Fruit fly (Drosophila melanogaster) whole organism, prepupa: ENCODE data around the gene CG32298.

Source experiments
- CG10631 ChIP-seq: fragments of 200-800 bp; sonication (Bioruptor generic); optimal IDR thresholded peaks from 2 replicates; lab custom pipeline; 2016; ENCODE audit warnings: missing biosample characterization, missing genetic modification characterization
- CG10669 ChIP-seq: fragments of 200-800 bp; sonication (Bioruptor generic); optimal IDR thresholded peaks from 3 replicates; lab custom pipeline; 2018; ENCODE audit warnings: missing biosample characterization, mild to moderate bottlenecking, missing genetic modification characterization, moderate library complexity
- CG11762 ChIP-seq: fragments of 200-800 bp; sonication (Bioruptor generic); optimal IDR thresholded peaks from 3 replicates; lab custom pipeline; 2016; ENCODE audit warnings: missing biosample characterization, missing genetic modification characterization; ENCODE audit not compliant: insufficient read depth
- CG11902 ChIP-seq: fragments of 200-800 bp; sonication (Bioruptor generic); optimal IDR thresholded peaks from 3 replicates; lab custom pipeline; 2016; ENCODE audit warnings: missing biosample characterization, missing genetic modification characterization
- CG15336 ChIP-seq: fragments of 200-800 bp; sonication (Bioruptor generic); IDR thresholded peaks from 2 replicates; pipeline ENCODE4 v1.3.6; 2022; ENCODE audit warnings: missing biosample characterization, missing genetic modification characterization
- CG1621 ChIP-seq: fragments of 200-800 bp; sonication (Bioruptor generic); optimal IDR thresholded peaks from 3 replicates; lab custom pipeline; 2018; ENCODE audit warnings: missing biosample characterization, mild to moderate bottlenecking, missing genetic modification characterization
- CG16779 ChIP-seq: fragments of 200-800 bp; sonication (Bioruptor generic); optimal IDR thresholded peaks from 3 replicates; lab custom pipeline; 2017; ENCODE audit warnings: missing biosample characterization, mild to moderate bottlenecking, missing genetic modification characterization
- CG3032 ChIP-seq: fragments of 200-800 bp; optimal IDR thresholded peaks from 2 replicates; lab custom pipeline; 2019; ENCODE audit warnings: missing biosample characterization, mild to moderate bottlenecking, missing genetic modification characterization, moderate library complexity
- CG32006 ChIP-seq: fragments of 200-800 bp; sonication (Bioruptor generic); optimal IDR thresholded peaks from 3 replicates; lab custom pipeline; 2017; ENCODE audit warnings: missing biosample characterization, mild to moderate bottlenecking, missing genetic modification characterization
- CG3919 ChIP-seq: fragments of 200-800 bp; sonication (Bioruptor generic); optimal IDR thresholded peaks from 3 replicates; lab custom pipeline; 2016; ENCODE audit warnings: missing biosample characterization, missing genetic modification characterization
- CG4318 ChIP-seq: fragments of 200-800 bp; sonication (Bioruptor generic); optimal IDR thresholded peaks from 3 replicates; lab custom pipeline; 2017; ENCODE audit warnings: missing biosample characterization, mild to moderate bottlenecking, missing genetic modification characterization
- CG6163 ChIP-seq: fragments of 200-800 bp; sonication (Bioruptor generic); IDR thresholded peaks from 3 replicates; pipeline ENCODE4 v1.3.6; 2022; ENCODE audit warnings: missing biosample characterization, missing genetic modification characterization
- CG6276 ChIP-seq: fragments of 200-800 bp; sonication (Bioruptor generic); optimal IDR thresholded peaks from 2 replicates; lab custom pipeline; 2017; ENCODE audit warnings: missing biosample characterization, mild to moderate bottlenecking, missing genetic modification characterization
- CG6792 ChIP-seq: fragments of 200-800 bp; sonication (Bioruptor generic); optimal IDR thresholded peaks from 3 replicates; lab custom pipeline; 2016; ENCODE audit warnings: missing biosample characterization, missing genetic modification characterization
- CG6808 ChIP-seq: fragments of 200-800 bp; sonication (Bioruptor generic); optimal IDR thresholded peaks from 3 replicates; lab custom pipeline; 2017; ENCODE audit warnings: missing biosample characterization, missing genetic modification characterization, mild to moderate bottlenecking, moderate library complexity, missing genetic modification reagents
- CG6854 ChIP-seq: fragments of 200-800 bp; sonication (Bioruptor generic); optimal IDR thresholded peaks from 2 replicates; lab custom pipeline; 2017; ENCODE audit warnings: missing biosample characterization, mild to moderate bottlenecking, missing genetic modification characterization
- CG7368 ChIP-seq: fragments of 200-800 bp; sonication (Bioruptor generic); optimal IDR thresholded peaks from 3 replicates; lab custom pipeline; 2016; ENCODE audit warnings: missing biosample characterization, missing genetic modification characterization
- CG8119 ChIP-seq: fragments of 200-800 bp; sonication (Bioruptor generic); IDR thresholded peaks from 3 replicates; pipeline ENCODE4 v1.3.6; 2022; ENCODE audit warnings: missing biosample characterization, missing genetic modification characterization
- CG8319 ChIP-seq: fragments of 200-800 bp; sonication (Bioruptor generic); optimal IDR thresholded peaks from 3 replicates; lab custom pipeline; 2016; ENCODE audit warnings: missing biosample characterization, missing genetic modification characterization
- CG8632 ChIP-seq: fragments of 200-800 bp; sonication (Bioruptor generic); optimal IDR thresholded peaks from 3 replicates; lab custom pipeline; 2016; ENCODE audit warnings: missing biosample characterization, missing genetic modification characterization
- CG9139 ChIP-seq: fragments of 200-800 bp; sonication (Bioruptor generic); optimal IDR thresholded peaks from 3 replicates; lab custom pipeline; 2017; ENCODE audit warnings: missing biosample characterization, mild to moderate bottlenecking, missing genetic modification characterization
- Eip75B ChIP-seq: fragments of 200-800 bp; sonication (Bioruptor generic); optimal IDR thresholded peaks from 3 replicates; lab custom pipeline; 2016; ENCODE audit warnings: missing biosample characterization, missing genetic modification characterization
- Eip78C ChIP-seq: fragments of 200-800 bp; sonication (Bioruptor generic); peaks from one replicate; lab custom pipeline; 2016; ENCODE audit warnings: missing biosample characterization, missing genetic modification characterization
- Eip93F ChIP-seq: fragments of 200-800 bp; sonication (Bioruptor generic); optimal IDR thresholded peaks from 2 replicates; lab custom pipeline; 2016; ENCODE audit warnings: missing biosample characterization, mild to moderate bottlenecking, missing genetic modification characterization
- Hr38 ChIP-seq: sonication (Bioruptor generic); optimal IDR thresholded peaks from 2 replicates; lab custom pipeline; 2016; ENCODE audit warnings: missing biosample characterization, missing genetic modification characterization
- Hr39 ChIP-seq: fragments of 200-800 bp; sonication (Bioruptor generic); optimal IDR thresholded peaks from 2 replicates; lab custom pipeline; 2016; ENCODE audit warnings: missing biosample characterization, missing genetic modification characterization
- Hr4 ChIP-seq: fragments of 200-800 bp; sonication (Bioruptor generic); optimal IDR thresholded peaks from 3 replicates; lab custom pipeline; 2016; ENCODE audit warnings: missing biosample characterization, missing genetic modification characterization
- OdsH ChIP-seq: fragments of 200-800 bp; sonication (Bioruptor generic); optimal IDR thresholded peaks from 3 replicates; lab custom pipeline; 2016; ENCODE audit warnings: missing biosample characterization, missing genetic modification characterization
- Sox102F ChIP-seq: fragments of 200-800 bp; sonication (Bioruptor generic); optimal IDR thresholded peaks from 2 replicates; lab custom pipeline; 2016; ENCODE audit warnings: missing biosample characterization, mild to moderate bottlenecking, missing genetic modification characterization
- Sox15 ChIP-seq: fragments of 200-800 bp; sonication (Bioruptor generic); optimal IDR thresholded peaks from 3 replicates; lab custom pipeline; 2016; ENCODE audit warnings: missing biosample characterization, missing genetic modification characterization
- achi ChIP-seq: fragments of 200-800 bp; sonication (Bioruptor generic); optimal IDR thresholded peaks from 3 replicates; lab custom pipeline; 2016; ENCODE audit warnings: missing biosample characterization, missing genetic modification characterization
- acj6 ChIP-seq: fragments of 200-800 bp; sonication (Bioruptor generic); optimal IDR thresholded peaks from 3 replicates; lab custom pipeline; 2016; ENCODE audit warnings: missing biosample characterization, missing genetic modification characterization
- cyc ChIP-seq: fragments of 200-800 bp; sonication (Bioruptor generic); optimal IDR thresholded peaks from 3 replicates; lab custom pipeline; 2016; ENCODE audit warnings: missing biosample characterization, missing genetic modification characterization
- dac ChIP-seq: fragments of 200-800 bp; sonication (Bioruptor generic); optimal IDR thresholded peaks from 2 replicates; lab custom pipeline; 2017; ENCODE audit warnings: missing biosample characterization, mild to moderate bottlenecking, missing genetic modification characterization
- dsx ChIP-seq: fragments of 200-800 bp; optimal IDR thresholded peaks from 3 replicates; lab custom pipeline; 2019; ENCODE audit warnings: missing biosample characterization, mild to moderate bottlenecking, missing genetic modification characterization, moderate library complexity; ENCODE audit not compliant: poor library complexity, severe bottlenecking
- eg ChIP-seq: fragments of 200-800 bp; sonication (Bioruptor generic); IDR thresholded peaks from 3 replicates; pipeline ENCODE4 v1.3.6; 2022; ENCODE audit warnings: missing biosample characterization, missing genetic modification characterization
- fd59A ChIP-seq: fragments of 200-800 bp; sonication (Bioruptor generic); optimal IDR thresholded peaks from 2 replicates; lab custom pipeline; 2017; ENCODE audit warnings: missing biosample characterization, mild to moderate bottlenecking, missing genetic modification characterization, missing genetic modification reagents
- fd85E ChIP-seq: fragments of 200-800 bp; sonication (Bioruptor generic); optimal IDR thresholded peaks from 3 replicates; lab custom pipeline; 2016; ENCODE audit warnings: missing biosample characterization, missing genetic modification characterization
- fkh ChIP-seq: fragments of 200-800 bp; sonication (Bioruptor generic); optimal IDR thresholded peaks from 3 replicates; lab custom pipeline; 2017; ENCODE audit warnings: missing biosample characterization, mild to moderate bottlenecking, missing genetic modification characterization, moderate library complexity
- lz ChIP-seq: fragments of 200-800 bp; sonication (Bioruptor generic); optimal IDR thresholded peaks from 3 replicates; lab custom pipeline; 2016; ENCODE audit warnings: missing biosample characterization, missing genetic modification characterization
- net ChIP-seq: fragments of 200-800 bp; sonication (Bioruptor generic); optimal IDR thresholded peaks from 3 replicates; lab custom pipeline; 2016; ENCODE audit warnings: missing biosample characterization, missing genetic modification characterization
- pdm3 ChIP-seq: fragments of 200-800 bp; sonication (Bioruptor generic); optimal IDR thresholded peaks from 3 replicates; lab custom pipeline; 2016; ENCODE audit warnings: missing biosample characterization, missing genetic modification characterization
- salr ChIP-seq, 2 experiments: fragments of 200-800 bp; sonication (Bioruptor generic); optimal IDR thresholded peaks; 3 replicates each; lab custom pipeline; 2016 to 2018; ENCODE audit warnings: missing biosample characterization in 2 of 2, missing genetic modification characterization in 2 of 2, mild to moderate bottlenecking in 1 of 2
- ss ChIP-seq, 2 experiments: fragments of 200-800 bp; sonication (Bioruptor generic); optimal IDR thresholded peaks; 2 replicates in 1 of 2; 3 replicates in 1 of 2; lab custom pipeline; 2017 to 2018; ENCODE audit warnings: mild to moderate bottlenecking in 2 of 2, missing biosample characterization in 2 of 2, missing genetic modification characterization in 2 of 2, moderate library complexity in 1 of 2
- svp ChIP-seq: fragments of 200-800 bp; sonication (Bioruptor generic); peaks from one replicate; lab custom pipeline; 2016; ENCODE audit warnings: missing biosample characterization, missing genetic modification characterization
- topi ChIP-seq: fragments of 200-800 bp; sonication (Bioruptor generic); optimal IDR thresholded peaks from 3 replicates; lab custom pipeline; 2016; ENCODE audit warnings: missing biosample characterization, missing genetic modification characterization
- vri ChIP-seq: fragments of 200-800 bp; sonication (Bioruptor generic); optimal IDR thresholded peaks from 3 replicates; lab custom pipeline; 2016; ENCODE audit warnings: missing biosample characterization, mild to moderate bottlenecking, missing genetic modification characterization

CG32298 gene

dm6 chr3L:2411564-2412080, 20.8 kb upstream of the CG32298 start (continued):
- peak; percentile 15 for TF ChIP-seq CG4318
- peak; percentile 42 for TF ChIP-seq CG3032 (tag; lab: Kevin White, UChicago)
- TF ChIP-seq CG6808 (GFP tag; lab: Kevin White, UChicago), result peak; percentile 25
- TF ChIP-seq lz (GFP tag; lab: Kevin White, UChicago), result peak; percentile 53
- peak; percentile 21 for TF ChIP-seq fd59A (GFP tag; lab: Kevin White, UChicago)
- TF ChIP-seq OdsH, result peak; percentile 58
- no peak for TF ChIP-seq dac (GFP tag; lab: Kevin White, UChicago)
- peak; percentile 9 for TF ChIP-seq CG1621 (tag; lab: Kevin White, UChicago)
- TF ChIP-seq CG9139, result peak; percentile 25
- peak; percentile 28 for TF ChIP-seq vri (GFP tag; lab: Kevin White, UChicago)
- peak; percentile 75 for TF ChIP-seq CG6163 (GFP tag; lab: Robert Waterston, UW)
- no peak for TF ChIP-seq fd85E (GFP tag; lab: Kevin White, UChicago)
- peak; percentile 10 for TF ChIP-seq Eip93F
- peak; percentile 55 for TF ChIP-seq CG11762 (GFP tag; lab: Kevin White, UChicago)
- peak; percentile 65; the same call in 2 of the 3 replicates for TF ChIP-seq CG8119
- peak; percentile 73 for TF ChIP-seq CG3919 (GFP tag; lab: Kevin White, UChicago)
- TF ChIP-seq Sox15, result no peak
- no peak for TF ChIP-seq fkh (GFP tag; lab: Kevin White, UChicago)
- peak; percentile 38 for TF ChIP-seq Hr39 (GFP tag; lab: Kevin White, UChicago)
- peak; percentile 69 for TF ChIP-seq net (GFP tag; lab: Kevin White, UChicago)
- peak; percentile 56 for TF ChIP-seq CG10631 (GFP tag; lab: Kevin White, UChicago)
- peak; percentile 64 for TF ChIP-seq Eip75B (GFP tag; lab: Kevin White, UChicago)
- TF ChIP-seq salr (GFP tag; optimal IDR thresholded peaks at IDR 0.05; lab: Kevin White, UChicago), result peak in 1 of 2 experiments; percentile 56
- TF ChIP-seq CG6276 (GFP tag; lab: Kevin White, UChicago), result peak; percentile 17
- TF ChIP-seq CG11902 (GFP tag; lab: Kevin White, UChicago), result no peak
- TF ChIP-seq ss (GFP tag; optimal IDR thresholded peaks at IDR 0.05; lab: Kevin White, UChicago), result peak; percentile 33 to 49

- TF ChIP-seq CG11902 (GFP tag; lab: Kevin White, UChicago) (peak; percentile 23), dsx (GFP tag; lab: Kevin White, UChicago) (peak; percentile 6), ss (GFP tag; optimal IDR thresholded peaks at IDR 0.05; lab: Kevin White, UChicago) (peak in 1 of 2 experiments; percentile 7), CG3032 (tag; lab: Kevin White, UChicago) (peak; percentile 7), CG3919 (GFP tag; lab: Kevin White, UChicago) (peak; percentile 62), OdsH (peak; percentile 39), CG6163 (GFP tag; lab: Robert Waterston, UW) (peak; percentile 38; the same call in 1 of the 3 replicates), CG4318 (peak; percentile 12), Hr4 (GFP tag; lab: Kevin White, UChicago) (peak; percentile 57), CG6808 (GFP tag; lab: Kevin White, UChicago) (no peak), CG6276 (GFP tag; lab: Kevin White, UChicago) (peak; percentile 45), cyc (GFP tag; lab: Kevin White, UChicago) (peak; percentile 49), Hr39 (GFP tag; lab: Kevin White, UChicago) (no peak), net (GFP tag; lab: Kevin White, UChicago) (no peak), CG6792 (peak; percentile 5), topi (peak; percentile 69), eg (peak; percentile 69; the same call in 2 of the 3 replicates), svp (no peak), achi (GFP tag; lab: Kevin White, UChicago) (no peak), Eip93F (peak; percentile 27), CG8119 (peak; percentile 73), CG16779 (no peak), Sox102F (GFP tag; lab: Kevin White, UChicago) (peak; percentile 9), CG8632 (GFP tag; lab: Kevin White, UChicago) (peak; percentile 24), pdm3 (GFP tag; lab: Kevin White, UChicago) (peak; percentile 29), Eip78C (GFP tag; lab: Kevin White, UChicago) (peak; percentile 94), CG32006 (peak; percentile 42), acj6 (peak; percentile 48), CG15336 (GFP tag; lab: Robert Waterston, UW) (peak; percentile 57), CG6854 (GFP tag; lab: Kevin White, UChicago) (no peak), CG10669 (GFP tag; lab: Kevin White, UChicago) (peak; percentile 31), Hr38 (GFP tag; lab: Kevin White, UChicago) (no peak), CG7368 (GFP tag; lab: Kevin White, UChicago) (peak; percentile 68), CG11762 (GFP tag; lab: Kevin White, UChicago) (peak; percentile 39), CG8319 (GFP tag; lab: Kevin White, UChicago) (peak; percentile 8)
Measured at dm6 chr3L:2410869-2411268, 20.1 kb upstream of the CG32298 start.
